Fruit fly (Drosophila melanogaster) whole organism, prepupa: ENCODE results near the gene Grik.
A peak's percentile ranks its signal among the peaks of the same experiment; 100 is the strongest.

ENCODE experiments used
- CG6854 ChIP-seq: fragments of 200-800 bp; sonication (Bioruptor generic); optimal IDR thresholded peaks from 2 replicates; lab custom pipeline; 2017; ENCODE audit warnings: missing biosample characterization, mild to moderate bottlenecking, missing genetic modification characterization
- CG8119 ChIP-seq: fragments of 200-800 bp; sonication (Bioruptor generic); IDR thresholded peaks from 3 replicates; pipeline ENCODE4 v1.3.6; 2022; ENCODE audit warnings: missing biosample characterization, missing genetic modification characterization
- Met ChIP-seq: fragments of 200-800 bp; sonication (Bioruptor generic); optimal IDR thresholded peaks from 3 replicates; lab custom pipeline; 2016; ENCODE audit warnings: missing biosample characterization, missing genetic modification characterization
- net ChIP-seq: fragments of 200-800 bp; sonication (Bioruptor generic); optimal IDR thresholded peaks from 3 replicates; lab custom pipeline; 2016; ENCODE audit warnings: missing biosample characterization, missing genetic modification characterization
- pdm3 ChIP-seq: fragments of 200-800 bp; sonication (Bioruptor generic); optimal IDR thresholded peaks from 3 replicates; lab custom pipeline; 2016; ENCODE audit warnings: missing biosample characterization, missing genetic modification characterization

- TF ChIP-seq CG8119, result peak; percentile 60
- peak; percentile 86 for TF ChIP-seq net (GFP tag; lab: Kevin White, UChicago)
- TF ChIP-seq Met (GFP tag; lab: Kevin White, UChicago), result peak; percentile 79
- no peak for TF ChIP-seq CG6854
- peak; percentile 84 for TF ChIP-seq pdm3 (GFP tag; lab: Kevin White, UChicago)
Measured at dm6 chr3R:20956875-20957874, 55.4 kb downstream of the Grik start.
